Worm (Caenorhabditis elegans) whole organism, midembryonic: ENCODE data around the gene Y45F3A.9.

Experiments
- T22C8.4 ChIP-seq: fragments of 200-800 bp; sonication (Bioruptor generic); IDR thresholded peaks from 2 replicates; pipeline ENCODE4 v1.3.6; 2022; ENCODE audit warnings: missing genetic modification characterization, missing compliant biosample characterization
- cog-1 ChIP-seq: sonication (generic microtip); optimal IDR thresholded peaks from 2 replicates; lab custom pipeline; 2016; ENCODE audit warnings: missing genetic modification characterization, missing compliant biosample characterization
- flt-1 ChIP-seq: fragments of 200-800 bp; sonication (Bioruptor generic); IDR thresholded peaks from 2 replicates; pipeline ENCODE4 v1.3.6; 2022; ENCODE audit warnings: missing genetic modification characterization, missing compliant biosample characterization
- klf-2 ChIP-seq: fragments of 200-800 bp; sonication (Bioruptor generic); conservative IDR thresholded peaks from 2 replicates; pipeline ENCODE4 v1.3.6; 2022; ENCODE audit warnings: missing genetic modification reagents, missing genetic modification characterization, missing compliant biosample characterization
- med-1 ChIP-seq: sonication (generic microtip); optimal IDR thresholded peaks from 2 replicates; lab custom pipeline; 2017; ENCODE audit warnings: missing genetic modification characterization, mild to moderate bottlenecking, missing compliant biosample characterization, antibody characterized with exemption, missing genetic modification reagents; ENCODE audit not compliant: insufficient read depth
- ref-1 ChIP-seq: fragments of 200-800 bp; sonication (Bioruptor generic); conservative IDR thresholded peaks from 2 replicates; pipeline ENCODE4 v1.3.6; 2022; ENCODE audit warnings: missing genetic modification reagents, missing genetic modification characterization, missing compliant biosample characterization
- tab-1 ChIP-seq: fragments of 200-800 bp; sonication (Bioruptor generic); IDR thresholded peaks from 2 replicates; pipeline ENCODE4 v1.3.6; 2022; ENCODE audit warnings: missing genetic modification characterization, missing compliant biosample characterization
- ztf-23 ChIP-seq: fragments of 200-800 bp; sonication (Bioruptor generic); IDR thresholded peaks from 2 replicates; pipeline ENCODE4 v1.3.6; 2022; ENCODE audit warnings: missing genetic modification reagents, missing genetic modification characterization, missing compliant biosample characterization
- ztf-29 ChIP-seq: fragments of 200-800 bp; sonication (Bioruptor generic); IDR thresholded peaks from 2 replicates; pipeline ENCODE4 v1.3.6; 2022; ENCODE audit warnings: missing genetic modification reagents, missing genetic modification characterization, missing compliant biosample characterization

Y45F3A.9 gene

DNA sequence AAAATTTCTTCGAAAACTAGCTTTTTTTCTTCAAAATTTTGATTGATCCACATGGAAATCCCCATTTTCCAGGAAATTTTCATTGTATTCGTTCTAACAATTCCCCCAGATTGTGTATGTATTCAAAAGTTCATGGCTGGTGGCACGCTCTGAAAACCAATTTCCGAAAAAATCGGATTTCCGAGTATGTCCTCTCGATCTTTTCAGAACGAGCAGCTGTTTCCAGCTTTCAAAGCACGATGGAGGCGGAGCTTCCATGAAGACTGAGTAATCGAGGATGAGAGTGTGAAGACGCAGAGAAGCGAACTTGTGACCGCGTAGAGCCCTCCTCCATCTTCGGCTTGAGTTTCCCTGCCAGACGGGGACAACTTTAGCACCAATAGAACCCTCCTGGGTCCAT, 9.4 kb upstream of the Y45F3A.9 start:
- no peak for TF ChIP-seq ztf-23
- no peak for TF ChIP-seq med-1
- no peak for TF ChIP-seq flt-1 (GFP tag; lab: Robert Waterston, UW)
- TF ChIP-seq ztf-29 (GFP tag; lab: Robert Waterston, UW) = no peak
- no peak for TF ChIP-seq cog-1 (tag; lab: Kevin White, UChicago)
- no peak for TF ChIP-seq ref-1 (GFP tag; lab: Robert Waterston, UW)
- TF ChIP-seq tab-1 (GFP tag; lab: Robert Waterston, UW) = no peak
- TF ChIP-seq klf-2 = no peak
- no peak for TF ChIP-seq T22C8.4 (GFP tag; lab: Robert Waterston, UW)

DNA sequence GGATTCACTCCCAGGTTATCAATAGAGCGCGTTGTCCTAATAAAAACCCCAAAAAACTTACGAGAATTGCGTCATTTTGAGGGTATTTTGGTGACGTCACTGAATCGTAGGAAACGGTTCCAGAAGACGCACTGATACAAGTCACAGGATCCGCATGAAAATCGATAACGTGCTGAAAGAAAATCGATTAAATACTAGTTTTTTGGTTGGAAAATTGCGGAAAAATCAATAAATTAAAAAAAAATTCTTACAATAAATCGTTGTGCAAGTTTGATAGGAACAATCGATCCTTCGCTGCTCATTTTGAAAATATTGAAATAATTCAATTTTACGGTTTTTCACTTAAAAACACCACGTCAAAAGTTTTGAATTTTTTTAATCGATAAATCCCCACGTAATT, 8.3 kb upstream of the Y45F3A.9 start, which contains the start of gene Y39A1A.2:
TSS of gene Y39A1A.2 (minus strand) at position 319 of the 400 bp plus-strand sequence.
- TF ChIP-seq klf-2 (no peak), med-1 (no peak), cog-1 (tag; lab: Kevin White, UChicago) (no peak), T22C8.4 (GFP tag; lab: Robert Waterston, UW) (peak; percentile 43; the same call in 1 of the 2 replicates)

DNA sequence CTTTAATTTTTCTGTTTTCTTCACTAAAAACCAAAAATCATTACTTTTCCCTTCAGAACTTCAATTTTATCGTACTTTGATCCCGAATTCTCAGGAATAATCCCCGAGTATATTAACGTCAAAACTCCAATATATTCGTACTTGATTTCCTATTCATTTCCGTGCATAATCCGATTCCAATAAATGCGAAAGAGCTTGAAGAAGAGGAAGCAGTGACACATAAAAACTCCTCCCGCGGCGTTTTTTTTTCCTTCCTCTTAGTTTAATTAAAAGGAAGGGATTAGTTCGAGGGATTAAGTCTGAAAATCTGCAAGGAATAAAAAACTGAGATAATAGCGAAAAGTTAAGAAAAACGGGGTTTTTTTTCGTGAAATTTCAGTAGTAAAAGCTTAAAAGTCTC, 5.9 kb upstream of the Y45F3A.9 start:
- TF ChIP-seq cog-1 (tag; lab: Kevin White, UChicago) (no peak), klf-2 (no peak), med-1 (no peak), tab-1 (GFP tag; lab: Robert Waterston, UW) (no peak), flt-1 (GFP tag; lab: Robert Waterston, UW) (no peak), ztf-23 (no peak), T22C8.4 (GFP tag; lab: Robert Waterston, UW) (no peak)

DNA sequence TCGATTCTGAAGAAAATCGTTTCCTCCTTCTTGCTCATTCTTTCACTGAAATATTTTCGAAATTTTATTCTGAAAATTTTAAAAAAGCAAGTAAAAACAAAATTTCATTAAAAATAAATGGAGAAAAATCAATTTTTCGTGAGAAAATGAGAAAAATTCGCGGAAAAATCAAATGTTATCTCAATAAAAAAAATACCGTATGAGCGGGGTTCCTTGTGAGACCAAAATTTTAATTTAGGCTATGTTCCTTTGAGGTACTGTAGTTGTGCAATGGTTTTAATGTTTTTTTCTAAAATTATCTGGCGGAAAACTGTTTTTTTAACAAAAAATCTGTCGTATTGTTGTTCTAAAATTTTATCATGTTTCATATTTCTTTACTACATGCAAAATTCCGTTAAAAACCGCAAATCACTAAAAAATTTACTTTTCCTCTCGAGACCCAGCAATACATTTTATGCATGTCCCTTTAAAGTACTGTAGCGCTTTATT, 5.2 kb upstream of the Y45F3A.9 start, which contains the start of gene epg-6:
TSS of gene epg-6 (minus strand) at position 51 of the 489 bp plus-strand sequence.
- TF ChIP-seq tab-1 (GFP tag; lab: Robert Waterston, UW) (no peak), cog-1 (tag; lab: Kevin White, UChicago) (no peak), ztf-29 (GFP tag; lab: Robert Waterston, UW) (no peak), klf-2 (no peak), ztf-23 (no peak), med-1 (no peak), flt-1 (GFP tag; lab: Robert Waterston, UW) (no peak), ref-1 (GFP tag; lab: Robert Waterston, UW) (no peak)

DNA sequence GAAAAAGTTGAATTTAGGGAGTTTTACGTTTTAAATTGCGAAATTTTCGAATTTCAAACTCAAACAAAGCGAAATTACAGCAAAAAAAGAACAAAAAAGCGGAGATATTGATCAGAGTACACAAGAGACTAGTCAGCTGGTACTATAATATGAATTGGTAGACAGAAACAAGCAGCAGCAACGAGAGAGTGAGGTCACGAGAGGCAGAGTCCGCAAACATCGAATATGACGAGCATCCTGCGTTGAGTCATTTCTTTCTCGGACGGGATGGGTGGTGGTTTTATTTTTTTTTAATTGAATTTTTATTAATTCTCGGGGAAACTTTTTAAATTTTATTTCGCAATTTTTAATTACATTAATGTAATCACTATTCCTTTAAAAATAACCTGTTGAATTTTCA, 4.7 kb upstream of the Y45F3A.9 start:
- TF ChIP-seq ztf-23 (0 out of 2 replicates have a peak, but pooled peaks have one; percentile 9), T22C8.4 (GFP tag; lab: Robert Waterston, UW) (no peak), tab-1 (GFP tag; lab: Robert Waterston, UW) (no peak), ref-1 (GFP tag; lab: Robert Waterston, UW) (no peak), klf-2 (no peak)

DNA sequence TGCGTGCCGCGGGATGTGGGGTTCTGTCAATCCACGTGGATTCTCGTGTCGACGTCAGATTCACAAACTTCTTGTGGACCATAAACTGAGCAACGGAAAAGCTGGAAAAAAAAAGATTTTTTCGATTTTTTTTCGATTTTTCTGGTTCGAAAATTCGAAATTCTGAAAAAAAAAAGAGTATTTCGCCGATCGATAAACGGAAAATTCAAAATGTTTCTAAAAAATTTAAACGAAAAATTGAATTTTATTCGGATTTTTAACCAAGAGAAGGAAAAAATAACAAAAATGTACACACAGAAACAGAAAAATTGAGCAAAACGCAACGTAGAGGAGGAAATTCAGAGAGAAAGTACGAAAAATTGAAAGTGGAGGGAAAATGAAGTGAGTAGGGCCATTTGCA, 1.4 kb upstream of the Y45F3A.9 start, which contains the start of gene Y39A1A.3:
TSS of gene Y39A1A.3 (minus strand) at position 101 of the 400 bp plus-strand sequence.
- no peak for TF ChIP-seq ztf-23
- no peak for TF ChIP-seq flt-1 (GFP tag; lab: Robert Waterston, UW)
- no peak for TF ChIP-seq ztf-29 (GFP tag; lab: Robert Waterston, UW)
- no peak for TF ChIP-seq T22C8.4 (GFP tag; lab: Robert Waterston, UW)
- TF ChIP-seq med-1 = no peak
- no peak for TF ChIP-seq tab-1 (GFP tag; lab: Robert Waterston, UW)
- no peak for TF ChIP-seq klf-2
- no peak for TF ChIP-seq ref-1 (GFP tag; lab: Robert Waterston, UW)
- TF ChIP-seq cog-1 (tag; lab: Kevin White, UChicago) = no peak

DNA sequence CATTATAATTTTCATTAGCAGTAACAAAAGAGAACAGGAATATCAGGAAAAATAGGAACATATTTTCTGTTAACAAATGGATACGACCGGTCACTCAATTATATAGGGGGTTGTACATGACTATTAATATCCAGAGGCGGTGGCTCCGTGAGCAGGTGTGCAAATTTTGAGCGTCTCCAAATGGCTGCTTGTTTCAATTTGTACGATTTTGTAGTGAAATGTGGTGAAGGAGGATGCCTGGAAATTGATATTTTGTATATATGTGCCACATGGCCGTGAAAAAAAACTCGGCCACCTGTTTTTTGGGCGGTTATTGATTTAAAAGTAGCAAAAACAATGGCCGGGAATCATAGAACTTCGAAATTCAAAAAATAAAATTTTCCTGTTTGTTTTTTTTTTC, 2.2 kb downstream of the Y45F3A.9 start, which contains the start of gene Y45F3A.8:
TSS of gene Y45F3A.8 (minus strand) at position 101 of the 400 bp plus-strand sequence.
- TF ChIP-seq ztf-23 = no peak

DNA sequence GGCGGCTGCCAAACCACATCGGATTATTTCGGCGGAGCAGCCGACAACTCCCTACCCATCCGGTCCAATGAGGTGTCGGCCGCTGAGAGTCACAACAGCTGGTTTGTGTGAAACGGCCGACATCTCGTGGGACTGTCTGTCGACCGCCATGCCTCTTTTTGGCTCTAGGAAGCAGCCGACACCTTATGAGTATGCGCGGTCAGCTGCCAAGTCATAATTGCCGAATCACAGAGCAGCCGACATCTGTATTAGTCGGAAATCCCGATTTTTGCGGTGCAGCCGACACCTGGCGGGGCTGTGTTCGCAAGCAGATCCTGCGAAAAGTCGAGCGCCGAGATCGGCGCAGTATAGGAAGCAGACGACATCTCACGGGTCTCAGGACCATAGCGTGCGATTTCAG, 2.9 kb downstream of the Y45F3A.9 start:
- TF ChIP-seq klf-2 (no peak), ztf-29 (GFP tag; lab: Robert Waterston, UW) (no peak), med-1 (no peak)

DNA sequence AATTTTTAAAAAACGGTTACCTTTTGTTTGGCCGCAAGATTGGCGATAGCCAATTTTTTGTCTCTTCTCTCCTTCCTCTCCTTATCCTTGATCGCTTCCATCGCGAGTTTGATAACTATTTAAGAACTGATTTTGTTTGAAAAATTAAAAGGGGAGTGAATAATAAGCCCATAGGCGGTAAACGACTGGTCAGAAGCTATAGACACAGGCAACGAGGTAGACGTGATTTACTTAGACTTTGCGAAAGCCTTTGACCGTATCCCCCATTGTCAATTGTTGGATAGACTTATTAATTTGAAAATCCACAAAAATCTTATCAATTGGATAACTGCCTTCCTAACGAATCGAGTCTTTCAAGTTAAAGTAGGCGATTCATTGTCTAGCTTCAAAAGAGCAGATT, 8.7 kb downstream of the Y45F3A.9 start, which contains the start of gene Y45F3A.5:
TSS of gene Y45F3A.5 (minus strand) at position 101 of the 400 bp plus-strand sequence.
- TF ChIP-seq klf-2 (no peak), flt-1 (GFP tag; lab: Robert Waterston, UW) (no peak), ztf-29 (GFP tag; lab: Robert Waterston, UW) (no peak)

DNA sequence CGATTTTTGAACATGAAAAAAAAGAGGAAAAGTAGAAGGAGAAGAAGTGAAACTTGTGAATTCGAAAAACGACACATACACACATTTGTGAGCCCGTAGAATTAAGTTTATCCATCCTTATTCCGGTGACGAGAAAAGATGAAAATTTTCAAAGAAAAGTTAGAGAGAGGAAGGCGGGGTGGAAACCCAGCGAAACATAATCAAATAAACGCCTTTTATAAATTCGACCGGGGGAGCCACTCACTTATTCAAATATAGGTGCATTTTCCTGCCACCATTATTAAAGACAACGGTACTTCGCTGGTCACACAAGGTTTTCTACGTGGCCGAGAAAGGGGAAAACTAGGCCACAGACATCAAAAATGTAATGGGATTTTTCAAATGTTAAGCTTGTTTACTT, 11.5 kb downstream of the Y45F3A.9 start:
- TF ChIP-seq med-1 = no peak
- no peak for TF ChIP-seq klf-2
- no peak for TF ChIP-seq tab-1 (GFP tag; lab: Robert Waterston, UW)

DNA sequence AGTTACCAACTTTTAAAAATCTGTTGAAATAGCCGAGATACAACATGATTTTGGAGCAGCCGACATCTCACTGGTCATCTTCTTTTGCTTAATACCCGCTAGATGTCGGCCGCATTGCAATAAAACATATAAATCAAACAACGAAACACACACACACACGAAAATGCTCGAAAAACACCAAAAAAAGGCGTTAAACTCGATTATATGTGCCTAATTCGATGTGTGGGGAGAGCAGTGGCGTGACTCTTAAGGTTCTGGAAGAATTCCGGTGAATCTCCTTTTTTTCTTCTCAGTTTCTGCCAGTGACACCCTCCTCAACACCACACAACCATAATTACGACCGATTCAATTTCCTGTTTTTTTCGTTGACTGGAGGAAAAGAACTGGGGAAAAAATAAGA, 14.8 kb downstream of the Y45F3A.9 start:
- TF ChIP-seq med-1 (no peak), ztf-23 (no peak), flt-1 (GFP tag; lab: Robert Waterston, UW) (no peak), cog-1 (tag; lab: Kevin White, UChicago) (no peak), klf-2 (no peak), T22C8.4 (GFP tag; lab: Robert Waterston, UW) (no peak), tab-1 (GFP tag; lab: Robert Waterston, UW) (no peak), ztf-29 (GFP tag; lab: Robert Waterston, UW) (no peak), ref-1 (GFP tag; lab: Robert Waterston, UW) (no peak)
